Worm (Caenorhabditis elegans): ENCODE results near the gene irld-48.

Gene irld-48

ce11 chrII:2940747-2941146, 15.1 kb upstream of the irld-48 start, which contains the start of gene irld-66:
irld-66 (minus strand) TSS chrII:2940847.
- TF ChIP-seq swsn-7 (tag; optimal IDR thresholded peaks at IDR 0.05) = no peak
- TF ChIP-seq snu-23 (GFP tag; optimal IDR thresholded peaks at IDR 0.05) = no peak
- no peak for TF ChIP-seq hlh-4 (tag; optimal IDR thresholded peaks at IDR 0.05)
- TF ChIP-seq ama-1 (optimal IDR thresholded peaks at IDR 0.05) = no peak
- no peak for TF ChIP-seq efl-1 (optimal IDR thresholded peaks at IDR 0.05)
- no peak for TF ChIP-seq efl-1 (GFP tag; optimal IDR thresholded peaks at IDR 0.05 in 1 of 2)
- TF ChIP-seq snpc-4 (tag; optimal IDR thresholded peaks at IDR 0.05) = no peak
- no peak for TF ChIP-seq lsy-2 (tag; optimal IDR thresholded peaks at IDR 0.05)
- TF ChIP-seq unc-130 (tag; optimal IDR thresholded peaks at IDR 0.05) = no peak
- TF ChIP-seq lin-39 (tag; optimal IDR thresholded peaks at IDR 0.05) = no peak
- TF ChIP-seq irx-1 (tag; optimal IDR thresholded peaks at IDR 0.05) = no peak
- no peak for TF ChIP-seq sox-4 (tag; optimal IDR thresholded peaks at IDR 0.05)
- no peak for TF ChIP-seq nhr-28 (tag; optimal IDR thresholded peaks at IDR 0.05)
- no peak for TF ChIP-seq ztf-11 (tag; optimal IDR thresholded peaks at IDR 0.05)
- no peak for TF ChIP-seq aly-2 (tag; optimal IDR thresholded peaks at IDR 0.05)
- no peak for TF ChIP-seq alr-1 (tag; optimal IDR thresholded peaks at IDR 0.05; ENCODE audit: borderline replicate concordance)
- TF ChIP-seq grh-1 (GFP tag; IDR thresholded peaks at IDR 0.05) = no peak
- TF ChIP-seq fkh-10 (GFP tag; optimal IDR thresholded peaks at IDR 0.05) = no peak
- TF ChIP-seq sup-37 (GFP tag; optimal IDR thresholded peaks at IDR 0.05) = no peak
- no peak for TF ChIP-seq nhr-85 (tag)
- TF ChIP-seq mef-2 (tag; optimal IDR thresholded peaks at IDR 0.05) = no peak

- no peak for TF ChIP-seq zip-4 (GFP tag; optimal IDR thresholded peaks at IDR 0.05)
- no peak for TF ChIP-seq mdl-1 (tag; optimal IDR thresholded peaks at IDR 0.05)
- TF ChIP-seq lin-35 (GFP tag; optimal IDR thresholded peaks at IDR 0.05) = no peak
- TF ChIP-seq sox-4 (tag; optimal IDR thresholded peaks at IDR 0.05) = no peak
- TF ChIP-seq skn-1 (tag; optimal IDR thresholded peaks at IDR 0.05) = no peak
- TF ChIP-seq nhr-76 (tag; optimal IDR thresholded peaks at IDR 0.05) = no peak
- no peak for TF ChIP-seq lir-3 (tag; optimal IDR thresholded peaks at IDR 0.05; ENCODE audit: poor library complexity)
- no peak for TF ChIP-seq nhr-237 (tag; optimal IDR thresholded peaks at IDR 0.05)
- no peak for TF ChIP-seq ceh-82 (tag; optimal IDR thresholded peaks at IDR 0.05)
- no peak for TF ChIP-seq C04F5.9 (tag; optimal IDR thresholded peaks at IDR 0.05)
- no peak for TF ChIP-seq ztf-11 (tag; optimal IDR thresholded peaks at IDR 0.05)
- no peak for TF ChIP-seq nhr-20 (tag; optimal IDR thresholded peaks at IDR 0.05)
- TF ChIP-seq tlp-1 (tag; optimal IDR thresholded peaks at IDR 0.05) = no peak
- TF ChIP-seq Y116A8C.19 (tag; optimal IDR thresholded peaks at IDR 0.05; ENCODE audit: borderline replicate concordance) = no peak
- TF ChIP-seq unc-130 (tag; optimal IDR thresholded peaks at IDR 0.05) = no peak
- TF ChIP-seq dsc-1 (tag; optimal IDR thresholded peaks at IDR 0.05) = no peak
- no peak for TF ChIP-seq swsn-7 (tag; optimal IDR thresholded peaks at IDR 0.05)
- TF ChIP-seq jun-1 (tag; optimal IDR thresholded peaks at IDR 0.05) = no peak
- TF ChIP-seq pqm-1 (tag; optimal IDR thresholded peaks at IDR 0.05) = no peak
- TF ChIP-seq C16A3.4 (tag; optimal IDR thresholded peaks at IDR 0.05) = no peak
Observed at ce11 chrII:2943966-2944365, 11.9 kb upstream of the irld-48 start, which contains the start of the genes irld-50 and irld-49. irld-50 (minus strand) TSS chrII:2944066. irld-49 (plus strand) TSS chrII:2944176.

- no peak for TF ChIP-seq hpl-2 (GFP tag; optimal IDR thresholded peaks at IDR 0.05)
- TF ChIP-seq dpl-1 (GFP tag; optimal IDR thresholded peaks at IDR 0.05) = no peak
- no peak for TF ChIP-seq mab-9 (GFP tag; IDR thresholded peaks at IDR 0.05)
- TF ChIP-seq lir-3 (tag; optimal IDR thresholded peaks at IDR 0.05; ENCODE audit: poor library complexity) = no peak
- no peak for TF ChIP-seq ceh-63 (GFP tag; optimal IDR thresholded peaks at IDR 0.05)
- no peak for TF ChIP-seq pag-3 (tag; optimal IDR thresholded peaks at IDR 0.05; ENCODE audit: borderline replicate concordance, insufficient read depth)
- no peak for TF ChIP-seq zip-4 (GFP tag; optimal IDR thresholded peaks at IDR 0.05)
- no peak for TF ChIP-seq efl-1 (optimal IDR thresholded peaks at IDR 0.05)
- TF ChIP-seq efl-1 (GFP tag; optimal IDR thresholded peaks at IDR 0.05 in 1 of 2) = no peak
- no peak for TF ChIP-seq unc-62 (GFP tag; optimal IDR thresholded peaks at IDR 0.05)
- no peak for TF ChIP-seq efl-3 (GFP tag; optimal IDR thresholded peaks at IDR 0.05)
- no peak for TF ChIP-seq sup-37 (GFP tag; optimal IDR thresholded peaks at IDR 0.05)
- no peak for TF ChIP-seq mep-1 (tag; optimal IDR thresholded peaks at IDR 0.05)
- TF ChIP-seq Y116A8C.19 (tag; optimal IDR thresholded peaks at IDR 0.05; ENCODE audit: borderline replicate concordance) = no peak
- TF ChIP-seq lin-13 (GFP tag; optimal IDR thresholded peaks at IDR 0.05) = no peak
- TF ChIP-seq unc-86 (tag; optimal IDR thresholded peaks at IDR 0.05) = no peak
- no peak for TF ChIP-seq lin-39 (tag; optimal IDR thresholded peaks at IDR 0.05)
- no peak for TF ChIP-seq ets-5 (GFP tag; IDR thresholded peaks at IDR 0.05)
Observed at ce11 chrII:2946438-2946837, 9.4 kb upstream of the irld-48 start, which contains the start of gene srw-79. srw-79 (plus strand) TSS chrII:2946738.
